Worm (Caenorhabditis elegans) whole organism, L4 larva: Measurements from ENCODE around the gene deb-1.
A peak's percentile ranks its signal among the peaks of the same experiment; 100 is the strongest.

Experiments used
- ZK337.2 ChIP-seq: fragments of 200-800 bp; sonication (Bioruptor generic); IDR thresholded peaks from 2 replicates; pipeline ENCODE4 v1.3.6; 2022; ENCODE audit warnings: missing genetic modification reagents, missing genetic modification characterization, missing compliant biosample characterization
- aly-2 ChIP-seq: sonication (generic microtip); optimal IDR thresholded peaks from 2 replicates; lab custom pipeline; 2018; ENCODE audit warnings: missing biosample characterization, missing genetic modification characterization
- ceh-28 ChIP-seq: fragments of 150-350 bp; optimal IDR thresholded peaks from 2 replicates; lab custom pipeline; 2014; ENCODE audit warnings: missing biosample characterization, missing genetic modification reagents, missing genetic modification characterization
- ceh-82 ChIP-seq: sonication (generic microtip); optimal IDR thresholded peaks from 2 replicates; lab custom pipeline; 2017; ENCODE audit warnings: missing biosample characterization, missing genetic modification characterization
- ces-1 ChIP-seq: fragments of 150-350 bp; sonication (generic microtip); optimal IDR thresholded peaks from 4 replicates; lab custom pipeline; 2014; ENCODE audit warnings: missing biosample characterization, missing genetic modification reagents, missing genetic modification characterization
- daf-8 ChIP-seq: fragments of 200-800 bp; sonication (Bioruptor generic); IDR thresholded peaks from 2 replicates; pipeline ENCODE4 v1.3.6; 2022; ENCODE audit warnings: missing genetic modification characterization, missing compliant biosample characterization
- lir-3 ChIP-seq: sonication (generic microtip); optimal IDR thresholded peaks from 2 replicates; lab custom pipeline; 2016; ENCODE audit warnings: mild to moderate bottlenecking, missing genetic modification characterization, missing compliant biosample characterization
- nhr-11 ChIP-seq: fragments of 150-350 bp; optimal IDR thresholded peaks from 2 replicates; lab custom pipeline; 2014; ENCODE audit warnings: missing biosample characterization, missing genetic modification characterization
- pha-4 ChIP-seq, 2 experiments: fragments of 150-350 bp in 1 of 2; fragments of 200-800 bp in 1 of 2; sonication (Bioruptor generic) in 1 of 2; IDR thresholded peaks in 1 of 2; optimal IDR thresholded peaks in 1 of 2; 2 replicates each; pipeline versions ENCODE4 v1.3.6 to Lab custom; 2014 to 2022; ENCODE audit warnings: missing genetic modification characterization in 2 of 2, missing genetic modification reagents in 2 of 2, missing biosample characterization in 1 of 2, missing compliant biosample characterization in 1 of 2
- tra-1 ChIP-seq: fragments of 200-800 bp; sonication (Bioruptor generic); IDR thresholded peaks from 2 replicates; pipeline ENCODE4 v1.3.6; 2022; ENCODE audit warnings: missing genetic modification reagents, missing genetic modification characterization, missing compliant biosample characterization

DNA sequence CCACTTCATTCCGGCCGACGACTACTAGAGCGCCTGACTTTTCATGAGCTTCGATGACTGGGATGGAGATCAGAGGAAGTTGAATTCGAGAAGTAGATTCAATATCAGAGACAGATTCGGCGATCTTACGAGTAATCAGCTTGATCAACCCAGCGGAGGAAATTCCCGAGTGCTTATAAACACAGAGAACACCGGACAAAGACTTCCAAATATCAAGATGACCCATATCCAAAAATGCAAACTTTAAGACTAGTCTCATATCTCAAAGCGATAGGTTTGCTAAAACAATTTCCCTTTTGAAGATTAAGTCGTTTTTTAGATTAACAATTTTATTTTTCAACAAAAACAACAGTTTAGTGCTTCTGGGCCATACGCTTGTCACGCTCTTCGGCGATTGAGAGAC is 10.7 kb downstream of the deb-1 start, which contains the start of gene Y43B11AR.3:
- TF ChIP-seq ceh-28 (tag; lab: Kevin White, UChicago) (no peak), lir-3 (tag; lab: Kevin White, UChicago) (no peak), ZK337.2 (GFP tag; lab: Robert Waterston, UW) (no peak), nhr-11 (tag; lab: Kevin White, UChicago) (no peak), daf-8 (GFP tag; lab: Robert Waterston, UW) (no peak), pha-4 (GFP tag; IDR thresholded peaks at IDR 0.05; lab: Robert Waterston, UW) (peak; percentile 46; the same call in 1 of the 2 replicates), pha-4 (tag; optimal IDR thresholded peaks at IDR 0.05; lab: Kevin White, UChicago) (no peak), aly-2 (no peak), tra-1 (peak; percentile 79; the same call in 1 of the 2 replicates), ceh-82 (tag; lab: Kevin White, UChicago) (no peak), ces-1 (GFP tag; lab: Kevin White, UChicago) (no peak)
